Comparison of ENCODE assay signal across 3 worm cellular contexts in the genomic region with DNA sequence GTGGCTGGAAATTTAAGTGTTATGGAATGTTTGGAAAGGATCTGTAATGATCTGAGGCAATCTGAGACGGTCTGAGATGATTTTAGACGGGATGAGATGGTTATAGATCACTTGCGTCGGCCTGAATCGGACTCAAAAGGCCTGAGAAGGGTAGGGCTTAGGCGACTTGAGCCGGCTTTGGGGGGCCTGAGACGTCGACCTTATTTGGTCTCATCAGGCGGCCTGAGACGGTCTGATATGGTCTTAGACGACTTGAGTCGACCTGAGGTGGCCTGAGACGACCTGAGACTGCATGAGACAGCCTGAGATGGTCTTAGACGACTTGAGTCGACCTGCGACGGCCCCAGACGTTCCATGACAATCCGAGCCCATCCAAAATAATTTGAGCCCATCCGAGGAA.
TF ChIP-seq lines count a peak whose summit lies in the region.

No protein-coding gene starts in this region.

TF ChIP-seq in whole organism, L4 larva, 104 proteins besides CTCF, POLR2A, EP300 and RAD21:
- TF ChIP-seq set-16 (GFP tag; IDR thresholded peaks at IDR 0.05; lab: Robert Waterston, UW) (peak; percentile 61), lin-1 (GFP tag; IDR thresholded peaks at IDR 0.05; lab: Robert Waterston, UW) (no peak), daf-12 (tag; optimal IDR thresholded peaks at IDR 0.05; lab: Kevin White, UChicago) (no peak), Y5F2A.4 (GFP tag; optimal IDR thresholded peaks at IDR 0.05; lab: Kevin White, UChicago) (no peak), nhr-77 (tag; optimal IDR thresholded peaks at IDR 0.05; lab: Kevin White, UChicago) (no peak)

TF ChIP-seq in whole organism, midembryonic, 9 proteins besides CTCF, POLR2A, EP300 and RAD21:
- TF ChIP-seq ztf-29 (GFP tag; IDR thresholded peaks at IDR 0.05; lab: Robert Waterston, UW) (0 out of 2 replicates have a peak, but pooled peaks have one; percentile 7), ref-1 (GFP tag; conservative IDR thresholded peaks at IDR 0.05; lab: Robert Waterston, UW) (no peak), flt-1 (GFP tag; IDR thresholded peaks at IDR 0.05; lab: Robert Waterston, UW) (no peak)
TF ChIP-seq in whole organism, midembryonic: peak in this region for 1.

TF ChIP-seq in whole organism, young adult, 124 proteins besides CTCF, POLR2A, EP300 and RAD21:
- TF ChIP-seq lsl-1 (GFP tag; optimal IDR thresholded peaks at IDR 0.05; lab: Kevin White, UChicago) (no peak), aptf-3 (GFP tag; IDR thresholded peaks at IDR 0.05; lab: Robert Waterston, UW) (no peak), D2030.7 (GFP tag; IDR thresholded peaks at IDR 0.05; lab: Robert Waterston, UW) (no peak), Y79H2A.3 (GFP tag; conservative IDR thresholded peaks at IDR 0.05; lab: Robert Waterston, UW) (no peak), zfh-2 (GFP tag; conservative IDR thresholded peaks at IDR 0.05; lab: Robert Waterston, UW) (peak; percentile 58), dpff-1 (tag; optimal IDR thresholded peaks at IDR 0.05; lab: Kevin White, UChicago) (no peak), ceh-58 (GFP tag; IDR thresholded peaks at IDR 0.05; lab: Robert Waterston, UW) (no peak)
